Fruit fly (Drosophila melanogaster): Measurements from ENCODE around the gene CG4751.
A peak's percentile ranks its signal among the peaks of the same experiment; 100 is the strongest.

The CG4751 gene

dm6 chr2L:11182148-11182593 is 51.6 kb downstream of the CG4751 start:
- TF ChIP-seq OdsH (GFP tag; optimal IDR thresholded peaks at IDR 0.05) = peak; percentile 74
- TF ChIP-seq psq (GFP tag; optimal IDR thresholded peaks at IDR 0.05) = peak; percentile 66
- TF ChIP-seq sv (GFP tag; optimal IDR thresholded peaks at IDR 0.05) = no peak
- no peak for TF ChIP-seq GATAd (GFP tag; optimal IDR thresholded peaks at IDR 0.05)
- peak in 1 of 2 experiments; percentile 81 for TF ChIP-seq foxo (GFP tag; optimal IDR thresholded peaks at IDR 0.05)
- TF ChIP-seq N (GFP tag; optimal IDR thresholded peaks at IDR 0.05) = no peak
- TF ChIP-seq Dif (GFP tag; optimal IDR thresholded peaks at IDR 0.05; ENCODE audit: partially characterized antibody) = no peak
- no peak for TF ChIP-seq pan (optimal IDR thresholded peaks at IDR 0.05)
- peak; percentile 73 for TF ChIP-seq dmrt93B (GFP tag; optimal IDR thresholded peaks at IDR 0.05)
- TF ChIP-seq Jra (GFP tag; optimal IDR thresholded peaks at IDR 0.05) = no peak
- peak; percentile 46 for TF ChIP-seq fru (GFP tag; optimal IDR thresholded peaks at IDR 0.05)
- peak; percentile 32 for TF ChIP-seq CG9705 (GFP tag; optimal IDR thresholded peaks at IDR 0.05)
- TF ChIP-seq Sp1 (GFP tag; optimal IDR thresholded peaks at IDR 0.05) = peak; percentile 92
- TF ChIP-seq rgr (GFP tag; optimal IDR thresholded peaks at IDR 0.05) = peak; percentile 70
- TF ChIP-seq Hr78 (GFP tag; optimal IDR thresholded peaks at IDR 0.05) = no peak
- TF ChIP-seq Abd-B (GFP tag; optimal IDR thresholded peaks at IDR 0.05) = no peak
- TF ChIP-seq usp (GFP tag; optimal IDR thresholded peaks at IDR 0.05) = no peak
- no peak for TF ChIP-seq br (GFP tag; optimal IDR thresholded peaks at IDR 0.05)
- no peak for TF ChIP-seq tai (GFP tag; optimal IDR thresholded peaks at IDR 0.05)
- TF ChIP-seq ey (GFP tag; optimal IDR thresholded peaks at IDR 0.05) = peak; percentile 14
- TF ChIP-seq Myc (optimal IDR thresholded peaks at IDR 0.05) = no peak
- no peak for TF ChIP-seq woc (GFP tag; optimal IDR thresholded peaks at IDR 0.05)
- TF ChIP-seq sage (GFP tag; optimal IDR thresholded peaks at IDR 0.05) = no peak
- TF ChIP-seq HLH106 (tag; optimal IDR thresholded peaks at IDR 0.05) = peak; percentile 85
- peak; percentile 39 for TF ChIP-seq h (GFP tag; optimal IDR thresholded peaks at IDR 0.05)
- TF ChIP-seq jim (GFP tag; optimal IDR thresholded peaks at IDR 0.05) = no peak
- no peak for TF ChIP-seq brk (GFP tag; optimal IDR thresholded peaks at IDR 0.05)
- TF ChIP-seq dsf (GFP tag; optimal IDR thresholded peaks at IDR 0.05; ENCODE audit: borderline replicate concordance) = no peak
- no peak for TF ChIP-seq dl (GFP tag; optimal IDR thresholded peaks at IDR 0.05; ENCODE audit: insufficient read depth in 1 of 2, partially characterized antibody in 2 of 2)

- peak in 1 of 2 experiments; percentile 19 for TF ChIP-seq dl (GFP tag; optimal IDR thresholded peaks at IDR 0.05; ENCODE audit: insufficient read depth in 1 of 2, partially characterized antibody in 2 of 2)
- no peak for TF ChIP-seq OdsH (GFP tag; optimal IDR thresholded peaks at IDR 0.05)
- no peak for TF ChIP-seq Rel (GFP tag; optimal IDR thresholded peaks at IDR 0.05)
- peak; percentile 75 for TF ChIP-seq Rel (tag; optimal IDR thresholded peaks at IDR 0.05)
- TF ChIP-seq psq (GFP tag; optimal IDR thresholded peaks at IDR 0.05) = no peak
- TF ChIP-seq Vsx2 (GFP tag; optimal IDR thresholded peaks at IDR 0.05; ENCODE audit: partially characterized antibody) = peak; percentile 69
These were observed 52.2 kb downstream of the CG4751 start for dm6 chr2L:11182610-11183243.

dm6 chr2L:11184144-11184543 is 53.6 kb downstream of the CG4751 start:
- TF ChIP-seq OdsH (GFP tag; optimal IDR thresholded peaks at IDR 0.05) (peak; percentile 80), Vsx2 (GFP tag; optimal IDR thresholded peaks at IDR 0.05; ENCODE audit: partially characterized antibody) (no peak), brk (GFP tag; optimal IDR thresholded peaks at IDR 0.05) (peak; percentile 75), rgr (GFP tag; optimal IDR thresholded peaks at IDR 0.05) (peak; percentile 85), psq (GFP tag; optimal IDR thresholded peaks at IDR 0.05) (peak; percentile 70), woc (GFP tag; optimal IDR thresholded peaks at IDR 0.05) (peak; percentile 78), sage (GFP tag; optimal IDR thresholded peaks at IDR 0.05) (no peak), HLH106 (tag; optimal IDR thresholded peaks at IDR 0.05) (peak; percentile 73), Dif (GFP tag; optimal IDR thresholded peaks at IDR 0.05; ENCODE audit: partially characterized antibody) (no peak), Jra (GFP tag; optimal IDR thresholded peaks at IDR 0.05) (peak; percentile 62), fru (GFP tag; optimal IDR thresholded peaks at IDR 0.05) (peak; percentile 89), br (GFP tag; optimal IDR thresholded peaks at IDR 0.05) (peak; percentile 81), lola (GFP tag; optimal IDR thresholded peaks at IDR 0.05) (no peak), ey (GFP tag; optimal IDR thresholded peaks at IDR 0.05) (peak; percentile 84), Mio (GFP tag; optimal IDR thresholded peaks at IDR 0.05) (peak; percentile 10), dmrt93B (GFP tag; optimal IDR thresholded peaks at IDR 0.05) (peak; percentile 45), dl (GFP tag; optimal IDR thresholded peaks at IDR 0.05; ENCODE audit: insufficient read depth in 1 of 2, partially characterized antibody in 2 of 2) (no peak), CG32264 (GFP tag; optimal IDR thresholded peaks at IDR 0.05) (peak; percentile 62), foxo (GFP tag; optimal IDR thresholded peaks at IDR 0.05) (peak in 1 of 2 experiments; percentile 89), h (GFP tag; optimal IDR thresholded peaks at IDR 0.05) (peak; percentile 88), Hnf4 (GFP tag; optimal IDR thresholded peaks at IDR 0.05) (peak; percentile 85), Sp1 (GFP tag; optimal IDR thresholded peaks at IDR 0.05) (peak; percentile 81)

Data from whole organism, wandering third instar larva.